Worm (Caenorhabditis elegans): ENCODE measurements around the gene C34C12.2.

- TF ChIP-seq aly-2 (tag; optimal IDR thresholded peaks at IDR 0.05) = no peak
- no peak for TF ChIP-seq hlh-4 (tag; optimal IDR thresholded peaks at IDR 0.05)
Measured at ce11 chrIII:3405535-3405934, 48.1 kb upstream of the C34C12.2 start, which contains the start of gene golg-4.

Measured in whole organism, L1 larva.